Fruit fly (Drosophila melanogaster): ENCODE results near the gene CG10516.

CG10516 gene

DNA sequence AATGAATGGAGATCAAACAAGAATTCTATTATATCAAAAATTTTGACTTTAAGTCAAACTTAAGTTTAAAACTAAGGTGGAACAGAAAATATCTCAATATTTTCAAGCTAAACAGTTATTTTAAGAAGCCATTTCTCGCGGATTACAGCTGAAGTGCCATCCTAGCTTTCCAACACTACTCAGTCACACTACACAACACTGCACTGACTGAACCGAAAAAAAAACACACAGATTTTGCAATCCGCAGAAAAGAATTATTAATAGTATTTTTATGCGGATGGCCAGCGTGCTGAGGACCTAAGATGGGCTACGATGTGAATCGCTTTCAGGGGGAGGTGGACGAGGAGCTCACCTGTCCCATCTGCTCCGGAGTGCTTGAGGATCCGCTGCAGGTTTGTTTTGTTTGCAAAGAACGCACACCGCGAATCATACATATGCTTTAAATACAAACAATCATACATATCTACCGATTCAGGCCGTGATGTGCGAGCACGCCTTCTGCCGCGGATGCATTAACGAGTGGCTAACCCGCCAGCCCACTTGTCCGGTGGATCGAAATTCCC lies 11.5 kb upstream of the CG10516 start, which contains the start of gene elgi (continued):
- 0 out of 2 replicates have a peak, but pooled peaks have one; percentile 22 for TF ChIP-seq CG14014 (GFP tag; IDR thresholded peaks at IDR 0.05)
- TF ChIP-seq CG14965 (GFP tag; optimal IDR thresholded peaks at IDR 0.05; ENCODE audit: borderline replicate concordance) = no peak
- TF ChIP-seq nau (GFP tag; optimal IDR thresholded peaks at IDR 0.05) = no peak
- TF ChIP-seq bowl (GFP tag; IDR thresholded peaks at IDR 0.05) = no peak
- TF ChIP-seq klu (GFP tag; IDR thresholded peaks at IDR 0.05) = no peak
- peak; percentile 68 for TF ChIP-seq pzg (GFP tag; optimal IDR thresholded peaks at IDR 0.05)
- TF ChIP-seq CG7745 (tag; optimal IDR thresholded peaks at IDR 0.05) = no peak
- TF ChIP-seq Tbp (GFP tag; optimal IDR thresholded peaks at IDR 0.05) = no peak
- TF ChIP-seq CG2116 (GFP tag; optimal IDR thresholded peaks at IDR 0.05) = peak; percentile 23
- no peak for TF ChIP-seq CG43689 (GFP tag; IDR thresholded peaks at IDR 0.05)
- TF ChIP-seq CG10979 (tag; optimal IDR thresholded peaks at IDR 0.05) = peak; percentile 24
- no peak for TF ChIP-seq crc (GFP tag; optimal IDR thresholded peaks at IDR 0.05)
- no peak for TF ChIP-seq Ssrp (tag; optimal IDR thresholded peaks at IDR 0.05)
- TF ChIP-seq H15 (GFP tag; IDR thresholded peaks at IDR 0.05) = no peak; the same call in 2 of the 3 replicates
- TF ChIP-seq pnt (GFP tag; optimal IDR thresholded peaks at IDR 0.05) = peak; percentile 28
- TF ChIP-seq HHEX (GFP tag; optimal IDR thresholded peaks at IDR 0.05) = peak; percentile 30
- no peak for TF ChIP-seq CG7928 (GFP tag; optimal IDR thresholded peaks at IDR 0.05)
- no peak for TF ChIP-seq CG9437 (GFP tag; optimal IDR thresholded peaks at IDR 0.05)
- peak; percentile 4 for TF ChIP-seq CG8924 (tag; optimal IDR thresholded peaks at IDR 0.05)
- TF ChIP-seq CG14860 (GFP tag; IDR thresholded peaks at IDR 0.05; ENCODE audit: partially characterized antibody) = no peak
- no peak for TF ChIP-seq CG16815 (GFP tag; optimal IDR thresholded peaks at IDR 0.05)
- TF ChIP-seq Hey (tag; optimal IDR thresholded peaks at IDR 0.05) = no peak
- no peak for TF ChIP-seq Atf3 (GFP tag; optimal IDR thresholded peaks at IDR 0.05)
- no peak for TF ChIP-seq z (GFP tag; IDR thresholded peaks at IDR 0.05)
- TF ChIP-seq wor (GFP tag; IDR thresholded peaks at IDR 0.05) = no peak
- peak; percentile 62 for TF ChIP-seq CG17385 (GFP tag; optimal IDR thresholded peaks at IDR 0.05)
- no peak for TF ChIP-seq CG7372 (GFP tag; IDR thresholded peaks at IDR 0.05)
- no peak for TF ChIP-seq CG4730 (GFP tag; IDR thresholded peaks at IDR 0.05)
- no peak for TF ChIP-seq Oli (tag; optimal IDR thresholded peaks at IDR 0.05)
- TF ChIP-seq CG32767 (GFP tag; IDR thresholded peaks at IDR 0.05) = 0 out of 2 replicates have a peak, but pooled peaks have one; percentile 17
- TF ChIP-seq amos (GFP tag; IDR thresholded peaks at IDR 0.05; ENCODE audit: partially characterized antibody) = peak; percentile 18; the same call in 1 of the 2 replicates
- TF ChIP-seq zfh2 (GFP tag; optimal IDR thresholded peaks at IDR 0.05) = peak; percentile 84
- TF ChIP-seq CG15269 (tag; optimal IDR thresholded peaks at IDR 0.05) = no peak
- TF ChIP-seq Sin3A (optimal IDR thresholded peaks at IDR 0.05) = peak; percentile 0
- TF ChIP-seq CG15479 (GFP tag; optimal IDR thresholded peaks at IDR 0.05) = no peak
- peak; percentile 40; the same call in 2 of the 3 replicates for TF ChIP-seq CG34224 (GFP tag; IDR thresholded peaks at IDR 0.05; ENCODE audit: partially characterized antibody)
- TF ChIP-seq hkb (optimal IDR thresholded peaks at IDR 0.05) = no peak
- TF ChIP-seq hkb (GFP tag; IDR thresholded peaks at IDR 0.05) = peak; percentile 36; the same call in 1 of the 2 replicates
- no peak for TF ChIP-seq HLHmδ (GFP tag; optimal IDR thresholded peaks at IDR 0.05)
- peak; percentile 2 for TF ChIP-seq luna (GFP tag; optimal IDR thresholded peaks at IDR 0.05)
- TF ChIP-seq sima (GFP tag; optimal IDR thresholded peaks at IDR 0.05) = peak; percentile 32
- TF ChIP-seq CG13296 (GFP tag; optimal IDR thresholded peaks at IDR 0.05) = peak; percentile 71
- TF ChIP-seq ap (GFP tag; IDR thresholded peaks at IDR 0.05) = no peak
- no peak for TF ChIP-seq yki (optimal IDR thresholded peaks at IDR 0.05)
- TF ChIP-seq CG2120 (GFP tag; optimal IDR thresholded peaks at IDR 0.05) = peak; percentile 85
- TF ChIP-seq psq (GFP tag; optimal IDR thresholded peaks at IDR 0.05) = no peak
- peak; percentile 48 for TF ChIP-seq CG16863 (GFP tag; optimal IDR thresholded peaks at IDR 0.05)
- TF ChIP-seq schlank (tag; optimal IDR thresholded peaks at IDR 0.05) = peak; percentile 11
- no peak for TF ChIP-seq CG17568 (GFP tag; optimal IDR thresholded peaks at IDR 0.05)
- no peak for TF ChIP-seq hb (GFP tag; IDR thresholded peaks at IDR 0.05; ENCODE audit: partially characterized antibody)
- TF ChIP-seq BtbVII (GFP tag; optimal IDR thresholded peaks at IDR 0.05) = no peak

Measured in whole organism, embryonic.